Fruit fly (Drosophila melanogaster) whole organism, embryonic: ENCODE results near the gene CG31816.

ENCODE experiments used
- Abd-B ChIP-seq: fragments of 200-800 bp; sonication (Bioruptor generic); optimal IDR thresholded peaks from 2 replicates; lab custom pipeline; 2018; ENCODE audit warnings: missing biosample characterization, mild to moderate bottlenecking, missing genetic modification characterization, moderate library complexity
- B-H1 ChIP-seq: fragments of 200-800 bp; sonication (Bioruptor generic); IDR thresholded peaks from 3 replicates; pipeline ENCODE4 v1.3.6; 2022; ENCODE audit warnings: missing biosample characterization, missing genetic modification characterization
- CG10147 ChIP-seq: fragments of 200-800 bp; sonication (Bioruptor generic); optimal IDR thresholded peaks from 2 replicates; lab custom pipeline; 2019; ENCODE audit warnings: missing biosample characterization, mild to moderate bottlenecking, missing genetic modification characterization, moderate library complexity
- CG10274 ChIP-seq: fragments of 200-800 bp; sonication (Bioruptor generic); optimal IDR thresholded peaks from 3 replicates; lab custom pipeline; 2017; ENCODE audit warnings: missing biosample characterization, mild to moderate bottlenecking, missing genetic modification characterization
- CG11696 ChIP-seq: fragments of 200-800 bp; sonication (Bioruptor generic); IDR thresholded peaks from 2 replicates; pipeline ENCODE4 v1.3.6; 2022; ENCODE audit warnings: missing biosample characterization, missing genetic modification characterization
- CG12744 ChIP-seq: fragments of 200-800 bp; sonication (Bioruptor generic); optimal IDR thresholded peaks from 2 replicates; lab custom pipeline; 2016; ENCODE audit warnings: missing biosample characterization, missing genetic modification characterization
- CG13624 ChIP-seq: fragments of 200-800 bp; sonication (Bioruptor generic); optimal IDR thresholded peaks from 2 replicates; lab custom pipeline; 2016; ENCODE audit warnings: missing biosample characterization, missing genetic modification characterization
- CG14014 ChIP-seq: fragments of 200-800 bp; sonication (Bioruptor generic); IDR thresholded peaks from 2 replicates; pipeline ENCODE4 v1.3.6; 2022; ENCODE audit warnings: missing biosample characterization, missing genetic modification characterization
- CG1647 ChIP-seq: fragments of 200-800 bp; sonication (Bioruptor generic); optimal IDR thresholded peaks from 3 replicates; lab custom pipeline; 2016; ENCODE audit warnings: missing biosample characterization, missing genetic modification characterization
- CG16779 ChIP-seq: fragments of 200-800 bp; sonication (Bioruptor generic); IDR thresholded peaks from 2 replicates; pipeline ENCODE4 v1.3.6; 2022; ENCODE audit warnings: missing biosample characterization, missing genetic modification characterization
- CG17186 ChIP-seq: fragments of 200-800 bp; sonication (Bioruptor generic); optimal IDR thresholded peaks from 3 replicates; lab custom pipeline; 2017; ENCODE audit warnings: missing biosample characterization, missing genetic modification reagents, missing genetic modification characterization
- CG17802 ChIP-seq: fragments of 200-800 bp; sonication (Bioruptor generic); optimal IDR thresholded peaks from 2 replicates; lab custom pipeline; 2018; ENCODE audit warnings: missing biosample characterization, mild to moderate bottlenecking, missing genetic modification characterization, moderate library complexity
- CG18476 ChIP-seq: fragments of 200-800 bp; sonication (Bioruptor generic); optimal IDR thresholded peaks from 2 replicates; lab custom pipeline; 2016; ENCODE audit warnings: missing biosample characterization, mild to moderate bottlenecking, missing genetic modification characterization
- CG2120 ChIP-seq: fragments of 200-800 bp; sonication (Bioruptor generic); optimal IDR thresholded peaks from 3 replicates; lab custom pipeline; 2016; ENCODE audit warnings: missing biosample characterization, missing genetic modification characterization
- CG2875 ChIP-seq: fragments of 200-800 bp; sonication (Bioruptor generic); optimal IDR thresholded peaks from 2 replicates; lab custom pipeline; 2017; ENCODE audit warnings: missing biosample characterization, mild to moderate bottlenecking, missing genetic modification characterization, missing genetic modification reagents
- CG3065 ChIP-seq: fragments of 200-800 bp; sonication (Bioruptor generic); optimal IDR thresholded peaks from 2 replicates; lab custom pipeline; 2016; ENCODE audit warnings: missing biosample characterization, missing genetic modification characterization
- CG6765 ChIP-seq: fragments of 200-800 bp; sonication (Bioruptor generic); optimal IDR thresholded peaks from 3 replicates; lab custom pipeline; 2017; ENCODE audit warnings: missing biosample characterization, mild to moderate bottlenecking, missing genetic modification characterization
- CG7839 ChIP-seq: fragments of 200-800 bp; sonication (Bioruptor generic); optimal IDR thresholded peaks from 3 replicates; lab custom pipeline; 2018; ENCODE audit warnings: missing biosample characterization, mild to moderate bottlenecking, missing genetic modification characterization, moderate library complexity
- D19A ChIP-seq: fragments of 200-800 bp; optimal IDR thresholded peaks from 3 replicates; lab custom pipeline; 2019; ENCODE audit warnings: missing biosample characterization, mild to moderate bottlenecking, missing genetic modification characterization, moderate library complexity
- Dbx ChIP-seq: fragments of 200-800 bp; sonication (Bioruptor generic); IDR thresholded peaks from 3 replicates; pipeline ENCODE4 v1.3.6; 2022; ENCODE audit warnings: missing biosample characterization, missing genetic modification characterization
- Dfd ChIP-seq, 2 experiments: fragments of >200 bp; optimal IDR thresholded peaks; 2 replicates each; lab custom pipeline; 2017; ENCODE audit warnings: missing biosample characterization in 2 of 2, missing genetic modification characterization in 2 of 2
- HLH4C ChIP-seq: fragments of 200-800 bp; sonication (Bioruptor generic); IDR thresholded peaks from 3 replicates; pipeline ENCODE4 v1.3.6; 2022; ENCODE audit warnings: missing biosample characterization, missing genetic modification characterization; ENCODE audit not compliant: partially characterized antibody
- MESR4 ChIP-seq: fragments of 200-800 bp; sonication (Bioruptor generic); optimal IDR thresholded peaks from 2 replicates; lab custom pipeline; 2018; ENCODE audit warnings: missing biosample characterization, mild to moderate bottlenecking, missing genetic modification characterization, moderate library complexity
- Myb ChIP-seq: fragments of 200-800 bp; sonication (Bioruptor generic); optimal IDR thresholded peaks from 2 replicates; lab custom pipeline; 2016; ENCODE audit warnings: missing biosample characterization, missing genetic modification characterization
- NfI ChIP-seq: fragments of 200-800 bp; sonication (Bioruptor generic); optimal IDR thresholded peaks from 3 replicates; lab custom pipeline; 2018; ENCODE audit warnings: missing biosample characterization, mild to moderate bottlenecking, missing genetic modification characterization, moderate library complexity
- Ravus ChIP-seq: fragments of 200-800 bp; sonication (Bioruptor generic); IDR thresholded peaks from 2 replicates; pipeline ENCODE4 v1.3.6; 2022; ENCODE audit warnings: missing biosample characterization, missing genetic modification characterization
- Rfx ChIP-seq: fragments of 200-800 bp; sonication (Bioruptor generic); IDR thresholded peaks from 2 replicates; pipeline ENCODE4 v1.3.6; 2022; ENCODE audit warnings: missing biosample characterization, missing genetic modification characterization
- Scr ChIP-seq: fragments of 200-800 bp; sonication (Bioruptor generic); IDR thresholded peaks from 2 replicates; pipeline ENCODE4 v1.3.6; 2022; ENCODE audit warnings: missing biosample characterization, missing genetic modification characterization; ENCODE audit not compliant: partially characterized antibody
- YL-1 ChIP-seq: fragments of 200-800 bp; sonication (Bioruptor generic); optimal IDR thresholded peaks from 3 replicates; lab custom pipeline; 2017; ENCODE audit warnings: missing biosample characterization, mild to moderate bottlenecking, missing genetic modification characterization
- amos ChIP-seq: fragments of 200-800 bp; sonication (Bioruptor generic); IDR thresholded peaks from 2 replicates; pipeline ENCODE4 v1.3.6; 2022; ENCODE audit warnings: missing biosample characterization, missing genetic modification characterization; ENCODE audit not compliant: partially characterized antibody
- ash1 ChIP-seq: fragments of 200-800 bp; sonication (Bioruptor generic); optimal IDR thresholded peaks from 2 replicates; lab custom pipeline; 2018; ENCODE audit warnings: missing biosample characterization, mild to moderate bottlenecking, missing genetic modification characterization
- bowl ChIP-seq: fragments of 200-800 bp; sonication (Bioruptor generic); IDR thresholded peaks from 2 replicates; pipeline ENCODE4 v1.3.6; 2022; ENCODE audit warnings: missing biosample characterization, missing genetic modification characterization
- bsh ChIP-seq, 2 experiments: fragments of 200-800 bp; sonication (Bioruptor generic); optimal IDR thresholded peaks; 2 replicates each; lab custom pipeline; 2017 to 2018; ENCODE audit warnings: mild to moderate bottlenecking in 2 of 2, missing biosample characterization in 2 of 2, missing genetic modification characterization in 2 of 2, moderate library complexity in 1 of 2
- btn ChIP-seq: fragments of 200-800 bp; sonication (Bioruptor generic); optimal IDR thresholded peaks from 2 replicates; lab custom pipeline; 2016; ENCODE audit warnings: missing biosample characterization, missing genetic modification characterization
- da ChIP-seq: fragments of 200-800 bp; sonication (Bioruptor generic); optimal IDR thresholded peaks from 2 replicates; lab custom pipeline; 2016; ENCODE audit warnings: missing biosample characterization, missing genetic modification characterization
- en ChIP-seq: fragments of 200-800 bp; sonication (Bioruptor generic); optimal IDR thresholded peaks from 2 replicates; lab custom pipeline; 2016; ENCODE audit warnings: missing biosample characterization, missing genetic modification characterization
- fd3F ChIP-seq: fragments of 200-800 bp; sonication (Bioruptor generic); optimal IDR thresholded peaks from 2 replicates; lab custom pipeline; 2018; ENCODE audit warnings: missing biosample characterization, mild to moderate bottlenecking, missing genetic modification characterization, moderate library complexity
- grn ChIP-seq: fragments of 200-800 bp; sonication (Bioruptor generic); optimal IDR thresholded peaks from 3 replicates; lab custom pipeline; 2017; ENCODE audit warnings: missing biosample characterization, missing genetic modification characterization
- h ChIP-seq: fragments of >200 bp; optimal IDR thresholded peaks from 2 replicates; lab custom pipeline; 2017
- insv ChIP-seq, 2 experiments: fragments of 200-800 bp; sonication (Bioruptor generic); optimal IDR thresholded peaks; 3 replicates each; lab custom pipeline; 2016 to 2018; ENCODE audit warnings: missing biosample characterization in 2 of 2, missing genetic modification characterization in 2 of 2
- inv ChIP-seq: fragments of 200-800 bp; sonication (Bioruptor generic); IDR thresholded peaks from 2 replicates; pipeline ENCODE4 v1.3.6; 2022; ENCODE audit warnings: missing biosample characterization, missing genetic modification characterization; ENCODE audit not compliant: partially characterized antibody
- lab ChIP-seq: fragments of 200-800 bp; sonication (Bioruptor generic); optimal IDR thresholded peaks from 3 replicates; lab custom pipeline; 2017; ENCODE audit warnings: missing biosample characterization, missing genetic modification characterization, mild to moderate bottlenecking, moderate library complexity, missing genetic modification reagents
- lbe ChIP-seq: fragments of 200-800 bp; sonication (Bioruptor generic); optimal IDR thresholded peaks from 2 replicates; lab custom pipeline; 2016; ENCODE audit warnings: missing biosample characterization, mild to moderate bottlenecking, missing genetic modification characterization
- nerfin-2 ChIP-seq: fragments of 200-800 bp; sonication (Bioruptor generic); IDR thresholded peaks from 2 replicates; pipeline ENCODE4 v1.3.6; 2022; ENCODE audit warnings: missing biosample characterization, missing genetic modification characterization; ENCODE audit not compliant: partially characterized antibody
- oc ChIP-seq: fragments of 200-800 bp; sonication (Bioruptor generic); optimal IDR thresholded peaks from 2 replicates; lab custom pipeline; 2018; ENCODE audit warnings: missing biosample characterization, mild to moderate bottlenecking, missing genetic modification characterization, moderate library complexity
- onecut ChIP-seq: fragments of 200-800 bp; sonication (Bioruptor generic); IDR thresholded peaks from 2 replicates; pipeline ENCODE4 v1.3.6; 2022; ENCODE audit warnings: missing biosample characterization, missing genetic modification characterization
- rib ChIP-seq: fragments of 200-800 bp; sonication (Bioruptor generic); IDR thresholded peaks from 2 replicates; pipeline ENCODE4 v1.3.6; 2022; ENCODE audit warnings: missing biosample characterization, missing genetic modification characterization
- so ChIP-seq: fragments of 200-800 bp; sonication (Bioruptor generic); IDR thresholded peaks from 3 replicates; pipeline ENCODE4 v1.3.6; 2022; ENCODE audit warnings: missing biosample characterization, missing genetic modification characterization
- sqz ChIP-seq: fragments of 200-800 bp; sonication (Bioruptor generic); optimal IDR thresholded peaks from 3 replicates; lab custom pipeline; 2018; ENCODE audit warnings: missing biosample characterization, mild to moderate bottlenecking, missing genetic modification characterization
- tup ChIP-seq: fragments of 200-800 bp; sonication (Bioruptor generic); optimal IDR thresholded peaks from 2 replicates; lab custom pipeline; 2016; ENCODE audit warnings: missing biosample characterization, mild to moderate bottlenecking, missing genetic modification characterization, moderate library complexity

The CG31816 gene

DNA sequence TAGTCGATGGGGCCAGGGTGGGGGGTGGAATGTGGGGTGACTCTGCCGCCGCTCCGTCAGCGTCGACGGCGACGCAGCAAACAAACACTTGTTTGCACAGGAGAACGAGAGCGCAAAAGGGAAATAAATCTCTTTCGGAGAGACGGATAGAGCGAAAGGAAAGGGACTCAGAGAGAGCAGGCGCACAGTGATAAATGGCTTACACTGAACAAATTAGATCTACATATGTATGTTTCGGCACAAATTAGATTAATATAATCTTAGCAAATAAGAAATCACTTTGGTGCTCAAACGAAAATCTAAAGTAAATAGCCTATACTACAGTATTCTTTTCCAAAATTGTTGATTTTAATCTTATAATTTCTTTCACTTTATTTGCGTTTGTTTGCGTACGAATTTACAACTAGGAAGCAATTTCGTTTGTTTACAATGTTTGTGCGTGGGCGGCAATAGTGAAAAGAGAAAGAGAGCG lies 6.6 kb upstream of the CG31816 start (continued):
- TF ChIP-seq da (GFP tag; lab: Kevin White, UChicago) (peak; percentile 80), HLH4C (GFP tag; lab: Robert Waterston, UW) (no peak), CG10274 (peak; percentile 72), CG14014 (peak; percentile 93), btn (GFP tag; lab: Kevin White, UChicago) (peak; percentile 76), B-H1 (peak; percentile 92), CG11696 (GFP tag; lab: Robert Waterston, UW) (peak; percentile 87), CG2875 (GFP tag; lab: Kevin White, UChicago) (peak; percentile 94), MESR4 (peak; percentile 31), bowl (GFP tag; lab: Robert Waterston, UW) (peak; percentile 81; the same call in 1 of the 2 replicates), lbe (GFP tag; lab: Kevin White, UChicago) (peak; percentile 69), NfI (GFP tag; lab: Kevin White, UChicago) (peak; percentile 89), inv (GFP tag; lab: Robert Waterston, UW) (no peak), Myb (GFP tag; lab: Kevin White, UChicago) (peak; percentile 55), h (lab: Kevin White, UChicago) (no peak), insv (GFP tag; optimal IDR thresholded peaks at IDR 0.05; lab: Kevin White, UChicago) (peak in 1 of 2 experiments; percentile 21), bsh (GFP tag; optimal IDR thresholded peaks at IDR 0.05; lab: Kevin White, UChicago) (peak; percentile 79 to 97), CG17802 (tag; lab: Kevin White, UChicago) (peak; percentile 80), CG12744 (peak; percentile 88), CG3065 (GFP tag; lab: Kevin White, UChicago) (peak; percentile 80), CG17186 (peak; percentile 68), ash1 (peak; percentile 56), CG16779 (GFP tag; lab: Robert Waterston, UW) (peak; percentile 86), fd3F (GFP tag; lab: Kevin White, UChicago) (peak; percentile 81), Ravus (peak; percentile 82), CG18476 (GFP tag; lab: Kevin White, UChicago) (peak; percentile 80), CG6765 (GFP tag; lab: Kevin White, UChicago) (peak; percentile 79), grn (GFP tag; lab: Kevin White, UChicago) (peak; percentile 62), so (GFP tag; lab: Robert Waterston, UW) (peak; percentile 95), CG10147 (peak; percentile 87), rib (GFP tag; lab: Robert Waterston, UW) (peak; percentile 89), sqz (GFP tag; lab: Kevin White, UChicago) (peak; percentile 73), CG1647 (GFP tag; lab: Kevin White, UChicago) (peak; percentile 50), Dfd (GFP tag; optimal IDR thresholded peaks at IDR 0.05; lab: Kevin White, UChicago) (no peak), oc (peak; percentile 98), Scr (no peak), Dbx (GFP tag; lab: Robert Waterston, UW) (peak; percentile 82), nerfin-2 (GFP tag; lab: Robert Waterston, UW) (no peak), D19A (tag; lab: Kevin White, UChicago) (peak; percentile 87), tup (peak; percentile 47), YL-1 (GFP tag; lab: Kevin White, UChicago) (peak; percentile 49), en (GFP tag; lab: Kevin White, UChicago) (peak; percentile 85), onecut (peak; percentile 66), CG7839 (tag; lab: Kevin White, UChicago) (peak; percentile 88), CG2120 (GFP tag; lab: Kevin White, UChicago) (peak; percentile 88), amos (no peak), Rfx (GFP tag; lab: Robert Waterston, UW) (peak; percentile 92), lab (GFP tag; lab: Kevin White, UChicago) (peak; percentile 96), CG13624 (GFP tag; lab: Kevin White, UChicago) (peak; percentile 80), Abd-B (peak; percentile 74)
